Worm (Caenorhabditis elegans): ENCODE results near the gene srx-117.

DNA sequence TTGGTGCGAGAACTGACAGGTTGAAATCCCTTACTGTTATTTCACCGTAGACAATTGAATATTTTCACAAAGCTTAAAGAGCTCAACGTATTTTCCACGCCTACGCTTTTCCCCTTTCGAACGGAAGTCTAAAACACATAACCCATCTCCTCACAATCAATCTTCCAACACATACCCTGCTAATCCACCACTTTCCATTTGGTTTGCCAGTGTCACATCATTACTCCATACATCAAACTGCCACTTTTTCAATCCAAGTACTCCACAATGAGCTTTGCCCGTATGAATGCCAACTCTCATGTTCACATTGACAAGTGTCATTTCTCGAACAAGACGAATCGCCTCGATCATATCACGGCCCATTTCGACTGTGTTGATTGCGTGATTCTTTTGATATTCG, 16.3 kb upstream of the srx-117 start:
- TF ChIP-seq ceh-13 (GFP tag; optimal IDR thresholded peaks at IDR 0.05) (no peak), tbx-37 (GFP tag; conservative IDR thresholded peaks at IDR 0.05) (no peak), ceh-36 (tag; optimal IDR thresholded peaks at IDR 0.05) (no peak), ama-1 (optimal IDR thresholded peaks at IDR 0.05) (no peak), hnd-1 (tag; optimal IDR thresholded peaks at IDR 0.05) (no peak), hmg-4 (GFP tag; optimal IDR thresholded peaks at IDR 0.05) (no peak), flt-1 (GFP tag; IDR thresholded peaks at IDR 0.05) (no peak), B0310.2 (tag; optimal IDR thresholded peaks at IDR 0.05) (no peak)

Measured in whole organism, early embryonic.